Fruit fly (Drosophila melanogaster): ENCODE data around the gene CG12708.

The CG12708 gene

dm6 chrX:15675294-15675693 is at the start of gene CG12708:
CG12708 (plus strand) TSS chrX:15675476.
- TF ChIP-seq noc (tag; optimal IDR thresholded peaks at IDR 0.05) = no peak

dm6 chrX:15626279-15626678 is 49.0 kb upstream of the CG12708 start:
- no peak for TF ChIP-seq noc (tag; optimal IDR thresholded peaks at IDR 0.05)

DNA sequence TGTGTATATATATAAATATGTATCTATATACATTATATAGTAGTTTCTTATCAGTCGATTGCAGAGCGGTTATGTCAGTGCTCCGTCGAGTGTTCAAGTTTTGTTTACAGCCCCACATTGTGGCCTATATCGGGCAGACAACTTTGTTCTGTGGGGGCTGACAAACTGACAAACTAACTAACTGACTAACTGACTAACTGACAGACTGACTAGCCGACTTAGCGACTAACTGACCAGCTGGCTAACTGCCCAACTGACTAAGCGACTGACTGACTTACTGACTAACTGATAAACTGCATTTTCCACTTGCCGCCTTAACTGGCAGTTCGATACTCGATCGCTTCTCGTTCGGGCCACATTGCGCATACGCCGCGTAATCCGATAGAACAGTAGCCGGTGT is 45.3 kb upstream of the CG12708 start:
- TF ChIP-seq noc (tag; optimal IDR thresholded peaks at IDR 0.05) = no peak

DNA sequence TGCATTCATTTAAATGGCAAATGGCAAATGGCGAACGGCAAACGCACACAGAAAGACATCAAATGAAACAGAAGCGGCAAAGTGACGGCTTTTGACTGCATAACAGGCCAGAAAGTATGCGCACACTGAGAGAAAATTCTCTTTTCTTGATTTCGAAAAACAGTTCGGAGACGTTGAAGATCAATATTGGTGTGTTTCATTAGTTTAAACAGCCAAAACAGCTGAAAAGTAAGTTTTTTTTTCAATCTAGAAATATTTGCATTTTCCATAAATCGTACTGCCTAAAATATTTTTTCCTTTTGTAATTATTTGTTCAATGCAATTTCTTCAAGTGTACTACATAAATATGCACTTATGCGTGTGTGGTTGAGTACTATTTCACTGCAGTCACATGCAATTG is 44.5 kb upstream of the CG12708 start:
- no peak for TF ChIP-seq noc (tag; optimal IDR thresholded peaks at IDR 0.05)

DNA sequence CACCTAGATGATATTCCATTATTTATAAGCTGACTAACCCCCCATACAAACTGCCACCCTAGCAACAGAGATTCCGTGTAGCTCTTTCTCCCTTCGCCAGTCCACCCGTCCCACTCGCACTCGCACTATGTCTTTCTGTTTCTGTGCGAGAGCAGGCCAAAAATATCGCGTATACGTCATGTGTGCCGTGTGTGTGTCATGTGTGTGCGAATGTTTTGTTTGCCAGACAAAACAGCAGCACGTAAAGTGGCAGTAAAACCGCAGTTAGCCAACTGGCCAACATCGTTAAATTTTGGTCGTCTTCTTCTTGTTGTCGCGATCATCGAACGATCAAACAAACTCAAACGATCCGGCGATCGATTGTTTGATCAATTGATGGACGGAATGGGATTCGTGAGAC is 43.8 kb upstream of the CG12708 start:
- no peak for TF ChIP-seq noc (tag; optimal IDR thresholded peaks at IDR 0.05)

dm6 chrX:15632669-15633068 is 42.6 kb upstream of the CG12708 start:
- no peak for TF ChIP-seq noc (tag; optimal IDR thresholded peaks at IDR 0.05)

- no peak for TF ChIP-seq noc (tag; optimal IDR thresholded peaks at IDR 0.05)
Observed at dm6 chrX:15633313-15633727, 42.0 kb upstream of the CG12708 start, which contains the start of gene sog. sog (minus strand) TSS chrX:15633434.

DNA sequence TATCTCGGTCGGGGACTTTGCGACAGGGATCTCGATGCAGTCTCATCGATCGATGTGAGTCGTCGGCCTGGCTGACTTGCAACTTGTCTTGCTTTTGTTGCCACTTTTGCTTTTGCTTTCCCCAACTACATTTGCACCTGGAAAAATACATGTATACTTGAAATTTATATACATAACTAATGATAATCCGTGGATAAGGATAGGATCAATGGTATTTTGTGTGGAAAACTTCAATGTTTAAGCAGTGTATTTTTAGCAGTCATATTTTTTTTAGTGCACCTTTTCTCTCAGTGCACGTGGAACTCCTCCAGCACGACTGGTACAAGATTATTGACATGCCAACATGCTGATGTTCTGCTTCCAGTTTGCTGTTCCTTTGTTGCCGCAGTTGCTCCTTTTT is 36.3 kb upstream of the CG12708 start:
- no peak for TF ChIP-seq noc (tag; optimal IDR thresholded peaks at IDR 0.05)

DNA sequence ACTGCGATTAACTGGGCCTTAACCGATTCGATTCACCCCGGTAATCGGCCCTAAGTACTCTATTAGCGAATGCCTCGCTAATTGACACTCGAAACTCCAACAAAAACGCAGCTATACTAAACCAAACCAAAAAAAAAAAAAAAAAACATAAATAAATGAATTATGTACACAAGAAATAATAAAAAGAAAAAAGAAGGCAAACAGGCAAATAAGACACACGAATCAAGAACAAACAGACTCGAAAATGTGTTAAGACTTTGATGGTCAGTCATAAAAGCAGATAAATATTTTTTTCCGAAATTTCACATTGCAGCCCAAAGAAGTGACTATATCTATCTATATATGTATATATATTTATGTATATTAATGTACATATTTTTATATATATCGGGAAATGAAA is 35.3 kb upstream of the CG12708 start:
- no peak for TF ChIP-seq noc (tag; optimal IDR thresholded peaks at IDR 0.05)

dm6 chrX:15642056-15642455 is 33.2 kb upstream of the CG12708 start:
- TF ChIP-seq noc (tag; optimal IDR thresholded peaks at IDR 0.05) = no peak

dm6 chrX:15643210-15643609 is 32.1 kb upstream of the CG12708 start:
- no peak for TF ChIP-seq noc (tag; optimal IDR thresholded peaks at IDR 0.05)

dm6 chrX:15643922-15644321 is 31.4 kb upstream of the CG12708 start, which contains the start of gene CG8117:
CG8117 (plus strand) TSS chrX:15644222.
- no peak for TF ChIP-seq noc (tag; optimal IDR thresholded peaks at IDR 0.05)

DNA sequence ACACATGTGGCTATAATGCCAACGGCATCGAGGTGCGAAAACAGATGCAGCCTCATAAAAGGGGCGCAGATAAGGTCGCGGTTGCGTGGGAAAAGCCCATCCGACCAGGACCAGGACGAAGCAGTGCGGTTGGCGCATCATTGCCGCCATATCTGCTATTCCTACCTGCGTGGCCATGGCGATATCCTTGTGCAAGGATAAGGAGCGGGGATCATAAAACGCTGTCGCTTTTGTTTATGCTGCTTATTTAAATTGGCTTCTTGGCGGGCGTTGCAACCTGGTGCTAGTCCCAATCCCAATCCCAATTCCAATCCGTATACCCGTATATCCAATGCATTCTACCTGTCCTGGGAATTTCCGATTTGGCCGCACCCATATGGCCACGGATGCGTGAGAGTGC is 28.5 kb upstream of the CG12708 start:
- TF ChIP-seq noc (tag; optimal IDR thresholded peaks at IDR 0.05) = no peak

- no peak for TF ChIP-seq noc (tag; optimal IDR thresholded peaks at IDR 0.05)
Observed at dm6 chrX:15648180-15648579, 27.1 kb upstream of the CG12708 start.

DNA sequence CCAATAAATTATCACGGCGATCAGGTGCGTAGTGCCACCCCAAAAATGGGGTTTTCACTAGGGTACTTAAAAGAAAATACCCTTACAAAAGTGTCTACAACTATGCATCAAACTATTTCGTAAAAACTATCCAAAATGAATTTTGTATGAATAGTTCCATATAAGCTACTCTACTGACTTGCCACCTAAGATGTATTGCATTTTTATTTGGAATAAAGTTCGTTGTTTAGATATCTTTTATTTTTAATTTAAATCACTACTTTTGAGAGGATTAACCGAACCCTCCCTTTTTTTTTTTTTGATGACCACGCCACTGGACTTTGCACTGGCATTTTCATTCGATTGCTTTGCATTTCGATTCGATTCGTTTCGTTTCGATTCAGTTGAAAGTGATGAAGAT is 25.8 kb upstream of the CG12708 start:
- no peak for TF ChIP-seq noc (tag; optimal IDR thresholded peaks at IDR 0.05)

DNA sequence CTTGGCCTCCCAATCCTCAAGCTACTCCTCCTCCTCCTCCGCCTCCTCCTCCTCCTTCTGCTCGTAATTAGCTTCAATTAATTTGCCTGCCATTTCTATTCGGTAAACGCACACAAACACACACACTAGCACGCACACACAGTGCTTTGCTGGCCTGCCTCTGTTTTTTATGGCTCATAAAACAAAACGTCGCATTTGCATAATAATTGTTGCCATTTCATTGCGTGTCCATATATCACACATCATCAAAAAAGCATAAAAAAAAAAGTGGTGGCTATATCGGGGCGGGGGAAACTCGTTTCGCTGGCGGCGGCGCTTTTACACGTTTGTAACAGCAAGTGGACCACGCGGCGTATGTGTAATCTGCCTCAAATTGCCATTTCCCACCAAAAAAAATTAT is 23.7 kb upstream of the CG12708 start:
- no peak for TF ChIP-seq noc (tag; optimal IDR thresholded peaks at IDR 0.05)

DNA sequence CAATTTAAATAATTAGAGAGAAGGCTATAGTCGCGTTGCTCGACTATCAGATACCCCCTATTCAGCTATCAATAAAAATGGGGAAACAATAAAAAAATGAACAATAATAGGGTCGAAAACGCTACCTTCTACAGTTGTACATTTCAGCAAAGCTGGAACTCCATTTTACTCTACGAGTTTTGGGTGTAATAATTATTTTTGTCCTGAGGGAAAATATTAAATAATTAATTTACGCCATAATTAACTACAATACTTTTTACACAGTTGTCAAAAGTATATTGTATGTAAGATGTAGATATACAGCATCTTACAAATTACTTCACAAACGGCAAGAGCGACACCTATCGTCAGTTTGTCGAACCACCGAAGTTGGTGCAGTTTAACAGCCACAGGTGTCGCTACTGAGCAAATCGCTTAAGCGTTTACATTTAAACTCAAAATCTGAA is 21.9 kb upstream of the CG12708 start:
- TF ChIP-seq noc (tag; optimal IDR thresholded peaks at IDR 0.05) = no peak

DNA sequence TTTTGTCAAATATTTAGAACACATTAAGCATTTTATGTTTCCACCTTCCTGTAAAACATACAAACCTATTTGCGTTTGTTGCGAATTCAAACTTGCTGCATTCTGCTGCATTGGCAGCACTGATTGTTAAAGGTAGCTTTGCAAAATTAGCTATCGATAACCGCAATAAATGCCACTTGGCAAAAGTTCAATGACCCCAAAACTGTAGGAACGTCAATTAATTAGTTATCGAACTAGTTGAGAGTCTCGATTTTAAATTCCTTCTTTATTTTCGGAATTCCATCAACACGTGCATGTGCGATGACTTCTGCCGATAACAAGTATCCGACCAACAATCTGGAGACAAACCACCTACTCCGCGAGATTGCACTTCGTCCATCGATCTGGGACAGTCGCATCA is 13.0 kb upstream of the CG12708 start, which contains the start of gene CG8119:
Gene CG8119 (plus strand): TSS at position 301 of the 400 bp plus-strand sequence.
- no peak for TF ChIP-seq noc (tag; optimal IDR thresholded peaks at IDR 0.05)

All from whole organism, larva.